Worm (Caenorhabditis elegans) whole organism, mixed stage, embryonic: ENCODE data around the gene nhr-251.

Experiments used
- M03D4.4 ChIP-seq: sonication (generic microtip); optimal IDR thresholded peaks from 2 replicates; lab custom pipeline; 2017; ENCODE audit warnings: mild to moderate bottlenecking, missing genetic modification characterization, missing compliant biosample characterization
- bed-3 ChIP-seq: fragments of 200-800 bp; sonication (Bioruptor generic); optimal IDR thresholded peaks from 3 replicates; lab custom pipeline; 2018; ENCODE audit warnings: mild to moderate bottlenecking, missing genetic modification characterization, moderate library complexity, missing compliant biosample characterization
- blmp-1 ChIP-seq: fragments of 150-350 bp; optimal IDR thresholded peaks from 2 replicates; lab custom pipeline; 2014; ENCODE audit warnings: missing biosample characterization, missing genetic modification characterization
- ceh-43 ChIP-seq: fragments of 200-800 bp; sonication (Bioruptor generic); optimal IDR thresholded peaks from 2 replicates; lab custom pipeline; 2018; ENCODE audit warnings: mild to moderate bottlenecking, missing genetic modification characterization, moderate library complexity, missing compliant biosample characterization
- ceh-83 ChIP-seq: fragments of 200-800 bp; sonication (Bioruptor generic); optimal IDR thresholded peaks from 2 replicates; lab custom pipeline; 2018; ENCODE audit warnings: mild to moderate bottlenecking, missing genetic modification characterization, missing compliant biosample characterization
- ces-1 ChIP-seq: fragments of 150-350 bp; optimal IDR thresholded peaks from 2 replicates; lab custom pipeline; 2014; ENCODE audit warnings: missing biosample characterization, missing genetic modification reagents, missing genetic modification characterization
- cnd-1 ChIP-seq: fragments of 200-800 bp; sonication (Bioruptor generic); optimal IDR thresholded peaks from 2 replicates; lab custom pipeline; 2018; ENCODE audit warnings: mild to moderate bottlenecking, missing genetic modification characterization, missing compliant biosample characterization
- drap-1 ChIP-seq: fragments of 200-800 bp; sonication (Bioruptor generic); optimal IDR thresholded peaks from 3 replicates; lab custom pipeline; 2018; ENCODE audit warnings: mild to moderate bottlenecking, missing genetic modification characterization, missing compliant biosample characterization
- elt-1 ChIP-seq: sonication (generic microtip); optimal IDR thresholded peaks from 2 replicates; lab custom pipeline; 2017; ENCODE audit warnings: missing genetic modification characterization, mild to moderate bottlenecking, missing compliant biosample characterization, antibody characterized with exemption, moderate library complexity, borderline replicate concordance; ENCODE audit not compliant: insufficient read depth
- elt-3 ChIP-seq: fragments of 150-350 bp; optimal IDR thresholded peaks from 2 replicates; lab custom pipeline; 2014; ENCODE audit warnings: missing biosample characterization, missing genetic modification characterization
- flh-1 ChIP-seq: fragments of 200-800 bp; sonication (Bioruptor generic); optimal IDR thresholded peaks from 2 replicates; lab custom pipeline; 2018; ENCODE audit warnings: mild to moderate bottlenecking, missing genetic modification characterization, moderate library complexity, missing compliant biosample characterization
- ham-2 ChIP-seq: fragments of 200-800 bp; sonication (Bioruptor generic); optimal IDR thresholded peaks from 2 replicates; lab custom pipeline; 2018; ENCODE audit warnings: mild to moderate bottlenecking, missing genetic modification characterization, missing compliant biosample characterization
- hlh-1 ChIP-seq: fragments of 150-350 bp; optimal IDR thresholded peaks from 2 replicates; lab custom pipeline; 2014; ENCODE audit warnings: missing biosample characterization, missing genetic modification reagents, missing genetic modification characterization
- lin-13 ChIP-seq: fragments of 150-350 bp; optimal IDR thresholded peaks from 2 replicates; lab custom pipeline; 2014; ENCODE audit warnings: missing biosample characterization, missing genetic modification characterization
- lin-32 ChIP-seq: fragments of 200-800 bp; sonication (Bioruptor generic); optimal IDR thresholded peaks from 2 replicates; lab custom pipeline; 2018; ENCODE audit warnings: mild to moderate bottlenecking, missing genetic modification characterization, missing compliant biosample characterization
- lsy-2 ChIP-seq: fragments of 150-350 bp; optimal IDR thresholded peaks from 2 replicates; lab custom pipeline; 2014; ENCODE audit warnings: missing biosample characterization, missing genetic modification characterization
- mab-5 ChIP-seq: fragments of 150-350 bp; optimal IDR thresholded peaks from 2 replicates; lab custom pipeline; 2014; ENCODE audit warnings: missing biosample characterization, missing genetic modification characterization
- mep-1 ChIP-seq: fragments of 150-350 bp; optimal IDR thresholded peaks from 2 replicates; lab custom pipeline; 2017; ENCODE audit warnings: missing biosample characterization, missing genetic modification reagents, missing genetic modification characterization, inconsistent platforms
- mls-2 ChIP-seq: sonication (generic microtip); optimal IDR thresholded peaks from 2 replicates; lab custom pipeline; 2016; ENCODE audit warnings: mild to moderate bottlenecking, missing genetic modification characterization, moderate library complexity, missing compliant biosample characterization
- nhr-12 ChIP-seq: fragments of 150-350 bp; optimal IDR thresholded peaks from 2 replicates; lab custom pipeline; 2014; ENCODE audit warnings: missing biosample characterization, missing genetic modification characterization
- nhr-2 ChIP-seq: fragments of 150-350 bp; optimal IDR thresholded peaks from 2 replicates; lab custom pipeline; 2014; ENCODE audit warnings: missing biosample characterization, missing genetic modification characterization
- nhr-237 ChIP-seq: fragments of 150-350 bp; optimal IDR thresholded peaks from 2 replicates; lab custom pipeline; 2014; ENCODE audit warnings: missing biosample characterization, missing genetic modification characterization
- nhr-28 ChIP-seq: fragments of 150-350 bp; optimal IDR thresholded peaks from 2 replicates; lab custom pipeline; 2014; ENCODE audit warnings: missing biosample characterization, missing genetic modification characterization
- nhr-76 ChIP-seq: sonication (generic microtip); optimal IDR thresholded peaks from 2 replicates; lab custom pipeline; 2017; ENCODE audit warnings: missing biosample characterization, missing genetic modification characterization
- pha-4 ChIP-seq: fragments of 150-350 bp; optimal IDR thresholded peaks from 2 replicates; lab custom pipeline; 2018; ENCODE audit warnings: missing biosample characterization, missing genetic modification reagents, missing genetic modification characterization
- sem-2 ChIP-seq: fragments of 200-800 bp; sonication (Bioruptor generic); optimal IDR thresholded peaks from 2 replicates; lab custom pipeline; 2018; ENCODE audit warnings: mild to moderate bottlenecking, missing genetic modification characterization, missing compliant biosample characterization
- snpc-4 ChIP-seq: fragments of 150-350 bp; optimal IDR thresholded peaks from 2 replicates; lab custom pipeline; 2014; ENCODE audit warnings: missing biosample characterization, missing genetic modification characterization
- sptf-1 ChIP-seq: sonication (generic microtip); optimal IDR thresholded peaks from 2 replicates; lab custom pipeline; 2017; ENCODE audit warnings: mild to moderate bottlenecking, missing genetic modification characterization, moderate library complexity, missing compliant biosample characterization
- tbx-8 ChIP-seq: fragments of 200-800 bp; sonication (Bioruptor generic); optimal IDR thresholded peaks from 2 replicates; lab custom pipeline; 2018; ENCODE audit warnings: mild to moderate bottlenecking, missing genetic modification characterization, moderate library complexity, missing compliant biosample characterization
- unc-120 ChIP-seq: sonication (generic microtip); optimal IDR thresholded peaks from 2 replicates; lab custom pipeline; 2017; ENCODE audit warnings: missing genetic modification characterization, missing compliant biosample characterization; ENCODE audit not compliant: poor library complexity, severe bottlenecking
- unc-39 ChIP-seq: fragments of 150-350 bp; optimal IDR thresholded peaks from 2 replicates; lab custom pipeline; 2014; ENCODE audit warnings: missing biosample characterization, missing genetic modification characterization
- unc-62 ChIP-seq: fragments of 150-350 bp; optimal IDR thresholded peaks from 2 replicates; lab custom pipeline; 2014; ENCODE audit warnings: missing biosample characterization, missing genetic modification reagents, missing genetic modification characterization
- zip-8 ChIP-seq: fragments of 150-350 bp; optimal IDR thresholded peaks from 2 replicates; lab custom pipeline; 2014; ENCODE audit warnings: missing biosample characterization, missing genetic modification characterization
- ztf-11 ChIP-seq: fragments of 150-350 bp; optimal IDR thresholded peaks from 2 replicates; lab custom pipeline; 2014; ENCODE audit warnings: missing biosample characterization, missing genetic modification characterization

nhr-251 gene

ce11 chrV:600231-600630 is at the start of gene nhr-251:
nhr-251 (plus strand) TSS chrV:600531.
- no peak for TF ChIP-seq nhr-76 (tag; lab: Kevin White, UChicago)
- TF ChIP-seq unc-39 (tag; lab: Kevin White, UChicago): no peak
- no peak for TF ChIP-seq ham-2 (GFP tag; lab: Kevin White, UChicago)
- TF ChIP-seq zip-8 (tag; lab: Kevin White, UChicago): no peak
- TF ChIP-seq hlh-1: no peak
- TF ChIP-seq sem-2 (GFP tag; lab: Kevin White, UChicago): no peak
- no peak for TF ChIP-seq elt-1 (tag; lab: Kevin White, UChicago)
- no peak for TF ChIP-seq mab-5 (tag; lab: Kevin White, UChicago)
- no peak for TF ChIP-seq unc-120 (tag; lab: Kevin White, UChicago)
- no peak for TF ChIP-seq lsy-2
- TF ChIP-seq nhr-28 (tag; lab: Kevin White, UChicago): no peak
- TF ChIP-seq tbx-8 (GFP tag; lab: Kevin White, UChicago): no peak
- TF ChIP-seq unc-62 (GFP tag; lab: Kevin White, UChicago): no peak
- TF ChIP-seq cnd-1 (tag; lab: Kevin White, UChicago): no peak
- TF ChIP-seq flh-1 (GFP tag; lab: Kevin White, UChicago): no peak
- TF ChIP-seq sptf-1: no peak
- no peak for TF ChIP-seq mls-2 (tag; lab: Kevin White, UChicago)
- no peak for TF ChIP-seq bed-3 (GFP tag; lab: Kevin White, UChicago)
- TF ChIP-seq drap-1 (GFP tag; lab: Kevin White, UChicago): no peak

- no peak for TF ChIP-seq flh-1 (GFP tag; lab: Kevin White, UChicago)
- TF ChIP-seq nhr-2 (tag; lab: Kevin White, UChicago): no peak
- TF ChIP-seq sptf-1: no peak
- TF ChIP-seq nhr-12: no peak
- TF ChIP-seq blmp-1: no peak
- TF ChIP-seq unc-120 (tag; lab: Kevin White, UChicago): no peak
- TF ChIP-seq unc-39 (tag; lab: Kevin White, UChicago): no peak
- TF ChIP-seq elt-3 (tag; lab: Kevin White, UChicago): no peak
- no peak for TF ChIP-seq cnd-1 (tag; lab: Kevin White, UChicago)
- no peak for TF ChIP-seq hlh-1
Observed at ce11 chrV:552406-552805, 47.9 kb upstream of the nhr-251 start.

ce11 chrV:553067-553466 is 47.3 kb upstream of the nhr-251 start, which contains the start of gene C14C6.8:
C14C6.8 (minus strand) TSS chrV:553167.
- TF ChIP-seq sptf-1 (no peak), sem-2 (GFP tag; lab: Kevin White, UChicago) (no peak), ham-2 (GFP tag; lab: Kevin White, UChicago) (no peak), pha-4 (tag; lab: Kevin White, UChicago) (no peak), unc-39 (tag; lab: Kevin White, UChicago) (no peak), mep-1 (tag; lab: Kevin White, UChicago) (no peak), hlh-1 (no peak), nhr-2 (tag; lab: Kevin White, UChicago) (no peak), nhr-76 (tag; lab: Kevin White, UChicago) (no peak), blmp-1 (no peak)
- TF ChIP-seq, all 35 proteins: peak for 0

- TF ChIP-seq blmp-1 (no peak), lin-32 (GFP tag; lab: Kevin White, UChicago) (no peak), flh-1 (GFP tag; lab: Kevin White, UChicago) (no peak), nhr-12 (no peak), snpc-4 (tag; lab: Kevin White, UChicago) (no peak), ztf-11 (tag; lab: Kevin White, UChicago) (no peak), bed-3 (GFP tag; lab: Kevin White, UChicago) (no peak), nhr-76 (tag; lab: Kevin White, UChicago) (no peak), ces-1 (GFP tag; lab: Kevin White, UChicago) (no peak), sptf-1 (no peak), lin-13 (tag; lab: Kevin White, UChicago) (no peak), M03D4.4 (tag; lab: Kevin White, UChicago) (no peak), lsy-2 (no peak), nhr-2 (tag; lab: Kevin White, UChicago) (no peak), nhr-237 (tag; lab: Kevin White, UChicago) (no peak), ceh-43 (no peak), ceh-83 (GFP tag; lab: Kevin White, UChicago) (no peak), mls-2 (tag; lab: Kevin White, UChicago) (no peak), cnd-1 (tag; lab: Kevin White, UChicago) (no peak)
Observed at ce11 chrV:556055-556454, 44.3 kb upstream of the nhr-251 start, which contains the start of gene srx-8. srx-8 (minus strand) TSS chrV:556155.
